Fruit fly (Drosophila melanogaster) whole organism, embryonic: ENCODE results near the gene fru.

ENCODE experiments used
- Ada2b ChIP-seq: fragments of 200-800 bp; sonication (Bioruptor generic); IDR thresholded peaks from 2 replicates; pipeline ENCODE4 v1.3.6; 2022; ENCODE audit warnings: missing biosample characterization, missing genetic modification characterization
- Adf1 ChIP-seq: fragments of 200-800 bp; sonication (Bioruptor generic); IDR thresholded peaks from 2 replicates; pipeline ENCODE4 v1.3.6; 2022; ENCODE audit warnings: missing biosample characterization, missing genetic modification characterization
- Atf6 ChIP-seq: fragments of 200-800 bp; sonication (Bioruptor generic); IDR thresholded peaks from 2 replicates; pipeline ENCODE4 v1.3.6; 2022; ENCODE audit warnings: missing biosample characterization, missing genetic modification characterization
- B-H2 ChIP-seq: fragments of 200-800 bp; sonication (Bioruptor generic); optimal IDR thresholded peaks from 2 replicates; lab custom pipeline; 2018; ENCODE audit warnings: missing biosample characterization, mild to moderate bottlenecking, missing genetic modification characterization
- CG11085 ChIP-seq: fragments of 200-800 bp; sonication (Bioruptor generic); IDR thresholded peaks from 2 replicates; pipeline ENCODE4 v1.3.6; 2022; ENCODE audit warnings: missing biosample characterization, missing genetic modification characterization
- CG11398 ChIP-seq: fragments of 200-800 bp; sonication (Bioruptor generic); optimal IDR thresholded peaks from 2 replicates; lab custom pipeline; 2016; ENCODE audit warnings: missing biosample characterization, missing genetic modification characterization
- CG11695 ChIP-seq: fragments of 200-800 bp; sonication (Bioruptor generic); IDR thresholded peaks from 3 replicates; pipeline ENCODE4 v1.3.6; 2022; ENCODE audit warnings: missing biosample characterization, missing genetic modification characterization
- CG13624 ChIP-seq: fragments of 200-800 bp; sonication (Bioruptor generic); optimal IDR thresholded peaks from 2 replicates; lab custom pipeline; 2016; ENCODE audit warnings: missing biosample characterization, missing genetic modification characterization
- CG15479 ChIP-seq: fragments of 200-800 bp; sonication (Bioruptor generic); optimal IDR thresholded peaks from 3 replicates; lab custom pipeline; 2019; ENCODE audit warnings: missing biosample characterization, mild to moderate bottlenecking, missing genetic modification characterization, moderate library complexity
- CG17385 ChIP-seq: fragments of 200-800 bp; sonication (Bioruptor generic); optimal IDR thresholded peaks from 3 replicates; lab custom pipeline; 2018; ENCODE audit warnings: missing biosample characterization, mild to moderate bottlenecking, missing genetic modification characterization
- CG17568 ChIP-seq: fragments of 200-800 bp; sonication (Bioruptor generic); optimal IDR thresholded peaks from 2 replicates; lab custom pipeline; 2018; ENCODE audit warnings: missing biosample characterization, mild to moderate bottlenecking, missing genetic modification characterization, moderate library complexity
- CG18599 ChIP-seq: fragments of 200-800 bp; sonication (Bioruptor generic); optimal IDR thresholded peaks from 3 replicates; lab custom pipeline; 2017; ENCODE audit warnings: missing biosample characterization, missing genetic modification characterization, mild to moderate bottlenecking, moderate library complexity, missing genetic modification reagents
- CG2712 ChIP-seq: fragments of 200-800 bp; optimal IDR thresholded peaks from 3 replicates; lab custom pipeline; 2019; ENCODE audit warnings: missing biosample characterization, mild to moderate bottlenecking, missing genetic modification characterization, moderate library complexity
- CG2889 ChIP-seq: fragments of 200-800 bp; sonication (Bioruptor generic); IDR thresholded peaks from 3 replicates; pipeline ENCODE4 v1.3.6; 2022; ENCODE audit warnings: missing biosample characterization, missing genetic modification characterization
- CG30020 ChIP-seq: fragments of 200-800 bp; optimal IDR thresholded peaks from 2 replicates; lab custom pipeline; 2019; ENCODE audit warnings: missing biosample characterization, mild to moderate bottlenecking, missing genetic modification characterization, moderate library complexity
- CG31365 ChIP-seq: fragments of 200-800 bp; sonication (Bioruptor generic); optimal IDR thresholded peaks from 2 replicates; lab custom pipeline; 2018; ENCODE audit warnings: missing biosample characterization, mild to moderate bottlenecking, missing genetic modification characterization
- CG3163 ChIP-seq: fragments of 200-800 bp; sonication (Bioruptor generic); optimal IDR thresholded peaks from 3 replicates; lab custom pipeline; 2016; ENCODE audit warnings: missing biosample characterization, missing genetic modification characterization
- CG3995 ChIP-seq: fragments of 200-800 bp; sonication (Bioruptor generic); optimal IDR thresholded peaks from 3 replicates; lab custom pipeline; 2016; ENCODE audit warnings: missing biosample characterization, missing genetic modification characterization
- CG4404 ChIP-seq: fragments of 200-800 bp; sonication (Bioruptor generic); IDR thresholded peaks from 2 replicates; pipeline ENCODE4 v1.3.6; 2022; ENCODE audit warnings: missing biosample characterization, missing genetic modification characterization
- CG4424 ChIP-seq: fragments of 200-800 bp; sonication (Bioruptor generic); optimal IDR thresholded peaks from 3 replicates; lab custom pipeline; 2016; ENCODE audit warnings: missing biosample characterization, missing genetic modification characterization
- CG7556 ChIP-seq: fragments of 200-800 bp; sonication (Bioruptor generic); optimal IDR thresholded peaks from 2 replicates; lab custom pipeline; 2017; ENCODE audit warnings: missing biosample characterization, mild to moderate bottlenecking, missing genetic modification characterization
- CG7745 ChIP-seq: fragments of 200-800 bp; sonication (Bioruptor generic); optimal IDR thresholded peaks from 2 replicates; lab custom pipeline; 2018; ENCODE audit warnings: missing biosample characterization, mild to moderate bottlenecking, missing genetic modification characterization, moderate library complexity
- CG9437 ChIP-seq: fragments of 200-800 bp; sonication (Bioruptor generic); optimal IDR thresholded peaks from 2 replicates; lab custom pipeline; 2018; ENCODE audit warnings: missing biosample characterization, mild to moderate bottlenecking, missing genetic modification characterization
- CHES-1-like ChIP-seq: fragments of 200-800 bp; sonication (Bioruptor generic); optimal IDR thresholded peaks from 2 replicates; lab custom pipeline; 2016; ENCODE audit warnings: missing biosample characterization, missing genetic modification characterization
- Eip74EF ChIP-seq, 2 experiments: fragments of 200-800 bp in 1 of 2; fragments of >200 bp in 1 of 2; sonication (Bioruptor generic) in 1 of 2; optimal IDR thresholded peaks; 2 replicates each; lab custom pipeline; 2017 to 2019; ENCODE audit warnings: missing biosample characterization in 2 of 2, missing genetic modification characterization in 2 of 2, mild to moderate bottlenecking in 1 of 2, moderate library complexity in 1 of 2
- GATAe ChIP-seq: fragments of 200-800 bp; sonication (Bioruptor generic); conservative IDR thresholded peaks from 2 replicates; pipeline ENCODE4 v1.3.6; 2022; ENCODE audit warnings: missing biosample characterization, missing genetic modification characterization
- Kr ChIP-seq: fragments of 200-800 bp; sonication (Bioruptor generic); optimal IDR thresholded peaks from 2 replicates; lab custom pipeline; 2017; ENCODE audit warnings: missing biosample characterization, mild to moderate bottlenecking, missing genetic modification characterization
- MTF-1 ChIP-seq: fragments of 200-800 bp; sonication (Bioruptor generic); optimal IDR thresholded peaks from 2 replicates; lab custom pipeline; 2018; ENCODE audit warnings: missing biosample characterization, mild to moderate bottlenecking, missing genetic modification characterization, borderline replicate concordance
- NfI ChIP-seq: fragments of 200-800 bp; sonication (Bioruptor generic); optimal IDR thresholded peaks from 3 replicates; lab custom pipeline; 2018; ENCODE audit warnings: missing biosample characterization, mild to moderate bottlenecking, missing genetic modification characterization, moderate library complexity
- Side ChIP-seq: fragments of 200-800 bp; sonication (Bioruptor generic); optimal IDR thresholded peaks from 2 replicates; lab custom pipeline; 2016; ENCODE audit warnings: missing biosample characterization, missing genetic modification characterization
- Trl ChIP-seq, 3 experiments: fragments of >200 bp in 2 of 3; fragments of 200-800 bp in 1 of 3; sonication (Bioruptor generic) in 1 of 3; optimal IDR thresholded peaks; 2 replicates in 1 of 3; 3 replicates in 2 of 3; lab custom pipeline; 2016 to 2017; ENCODE audit warnings: missing biosample characterization in 1 of 3, missing genetic modification characterization in 1 of 3
- ase ChIP-seq: fragments of 200-800 bp; sonication (Bioruptor generic); IDR thresholded peaks from 3 replicates; pipeline ENCODE4 v1.3.6; 2022; ENCODE audit warnings: missing biosample characterization, missing genetic modification characterization
- ato ChIP-seq: fragments of 200-800 bp; sonication (Bioruptor generic); IDR thresholded peaks from 2 replicates; pipeline ENCODE4 v1.3.6; 2022; ENCODE audit warnings: missing biosample characterization, missing genetic modification characterization; ENCODE audit not compliant: partially characterized antibody
- btn ChIP-seq: fragments of 200-800 bp; sonication (Bioruptor generic); optimal IDR thresholded peaks from 2 replicates; lab custom pipeline; 2016; ENCODE audit warnings: missing biosample characterization, missing genetic modification characterization
- cato ChIP-seq: fragments of 200-800 bp; sonication (Bioruptor generic); optimal IDR thresholded peaks from 2 replicates; lab custom pipeline; 2016; ENCODE audit warnings: missing biosample characterization, missing genetic modification characterization, borderline replicate concordance
- cwo ChIP-seq: fragments of 200-800 bp; sonication (Bioruptor generic); optimal IDR thresholded peaks from 3 replicates; lab custom pipeline; 2017; ENCODE audit warnings: missing biosample characterization, missing genetic modification characterization, mild to moderate bottlenecking, moderate library complexity, missing genetic modification reagents
- da ChIP-seq: fragments of 200-800 bp; sonication (Bioruptor generic); optimal IDR thresholded peaks from 2 replicates; lab custom pipeline; 2016; ENCODE audit warnings: missing biosample characterization, missing genetic modification characterization
- exex ChIP-seq: fragments of 200-800 bp; sonication (Bioruptor generic); optimal IDR thresholded peaks from 4 replicates; lab custom pipeline; 2018; ENCODE audit warnings: missing biosample characterization, mild to moderate bottlenecking, missing genetic modification characterization, moderate library complexity
- grn ChIP-seq: fragments of 200-800 bp; sonication (Bioruptor generic); optimal IDR thresholded peaks from 3 replicates; lab custom pipeline; 2017; ENCODE audit warnings: missing biosample characterization, missing genetic modification characterization
- lbe ChIP-seq: fragments of 200-800 bp; sonication (Bioruptor generic); optimal IDR thresholded peaks from 2 replicates; lab custom pipeline; 2016; ENCODE audit warnings: missing biosample characterization, mild to moderate bottlenecking, missing genetic modification characterization
- mirr ChIP-seq: fragments of 200-800 bp; sonication (Bioruptor generic); optimal IDR thresholded peaks from 3 replicates; lab custom pipeline; 2018; ENCODE audit warnings: missing biosample characterization, mild to moderate bottlenecking, missing genetic modification characterization
- nom ChIP-seq: fragments of 200-800 bp; sonication (Bioruptor generic); optimal IDR thresholded peaks from 2 replicates; lab custom pipeline; 2017; ENCODE audit warnings: missing biosample characterization, missing genetic modification characterization, mild to moderate bottlenecking, moderate library complexity, missing genetic modification reagents
- p53 ChIP-seq: fragments of 200-800 bp; sonication (Bioruptor generic); optimal IDR thresholded peaks from 2 replicates; lab custom pipeline; 2016; ENCODE audit warnings: missing biosample characterization, missing genetic modification characterization
- pfk ChIP-seq: fragments of 200-800 bp; sonication (Bioruptor generic); optimal IDR thresholded peaks from 2 replicates; lab custom pipeline; 2018; ENCODE audit warnings: missing biosample characterization, mild to moderate bottlenecking, missing genetic modification characterization, moderate library complexity
- repo ChIP-seq: fragments of 200-800 bp; sonication (Bioruptor generic); optimal IDR thresholded peaks from 2 replicates; lab custom pipeline; 2016; ENCODE audit warnings: missing biosample characterization, missing genetic modification characterization
- sug ChIP-seq: fragments of 200-800 bp; optimal IDR thresholded peaks from 2 replicates; lab custom pipeline; 2019; ENCODE audit warnings: missing biosample characterization, mild to moderate bottlenecking, missing genetic modification characterization, moderate library complexity
- tio ChIP-seq: fragments of 200-800 bp; sonication (Bioruptor generic); optimal IDR thresholded peaks from 2 replicates; lab custom pipeline; 2017; ENCODE audit warnings: missing biosample characterization, missing genetic modification characterization, inconsistent platforms
- wor ChIP-seq: fragments of 200-800 bp; sonication (Bioruptor generic); IDR thresholded peaks from 2 replicates; pipeline ENCODE4 v1.3.6; 2022; ENCODE audit warnings: missing biosample characterization, missing genetic modification characterization

fru gene

dm6 chr3R:18456196-18456781, 89.1 kb downstream of the fru start (continued):
- TF ChIP-seq Kr (GFP tag; lab: Kevin White, UChicago) (no peak), CG11085 (GFP tag; lab: Robert Waterston, UW) (0 out of 2 replicates have a peak, but pooled peaks have one; percentile 22), da (GFP tag; lab: Kevin White, UChicago) (no peak), CG7745 (tag; lab: Kevin White, UChicago) (no peak), CG17568 (GFP tag; lab: Kevin White, UChicago) (no peak), Atf6 (peak; percentile 65), NfI (GFP tag; lab: Kevin White, UChicago) (peak; percentile 51), btn (GFP tag; lab: Kevin White, UChicago) (no peak), CG2889 (0 out of 3 replicates have a peak, but pooled peaks have one; percentile 38), CG4404 (GFP tag; lab: Robert Waterston, UW) (no peak), CHES-1-like (GFP tag; lab: Kevin White, UChicago) (peak; percentile 4), CG2712 (tag; lab: Kevin White, UChicago) (no peak), nom (GFP tag; lab: Kevin White, UChicago) (peak; percentile 45), CG9437 (GFP tag; lab: Kevin White, UChicago) (no peak), Ada2b (GFP tag; lab: Robert Waterston, UW) (peak; percentile 63), B-H2 (GFP tag; lab: Kevin White, UChicago) (no peak), CG30020 (tag; lab: Kevin White, UChicago) (no peak), Eip74EF (GFP tag; optimal IDR thresholded peaks at IDR 0.05; lab: Kevin White, UChicago) (no peak), cwo (GFP tag; lab: Kevin White, UChicago) (peak; percentile 30), MTF-1 (no peak), lbe (GFP tag; lab: Kevin White, UChicago) (no peak), CG7556 (GFP tag; lab: Kevin White, UChicago) (no peak), tio (peak; percentile 44), p53 (no peak), ato (GFP tag; lab: Robert Waterston, UW) (no peak), CG4424 (GFP tag; lab: Kevin White, UChicago) (no peak), CG11398 (GFP tag; lab: Kevin White, UChicago) (no peak), CG31365 (tag; lab: Kevin White, UChicago) (no peak), wor (no peak), CG17385 (GFP tag; lab: Kevin White, UChicago) (peak; percentile 22)

- TF ChIP-seq CG15479 (GFP tag; lab: Kevin White, UChicago) = peak; percentile 38
- no peak for TF ChIP-seq repo
- TF ChIP-seq CG13624 (GFP tag; lab: Kevin White, UChicago) = peak; percentile 25
- TF ChIP-seq Trl (optimal IDR thresholded peaks at IDR 0.05; lab: Kevin White, UChicago) = peak in 1 of 2 experiments; percentile 64
- TF ChIP-seq Trl (GFP tag; optimal IDR thresholded peaks at IDR 0.05; lab: Kevin White, UChicago) = no peak
- no peak for TF ChIP-seq cato (GFP tag; lab: Kevin White, UChicago)
- TF ChIP-seq pfk (GFP tag; lab: Kevin White, UChicago) = no peak
- TF ChIP-seq exex = peak; percentile 73
- TF ChIP-seq Side (GFP tag; lab: Kevin White, UChicago) = no peak
- peak; percentile 11 for TF ChIP-seq CG18599 (GFP tag; lab: Kevin White, UChicago)
- TF ChIP-seq CG3163 (GFP tag; lab: Kevin White, UChicago) = peak; percentile 46
- peak; percentile 45 for TF ChIP-seq sug (tag; lab: Kevin White, UChicago)
- peak; percentile 2 for TF ChIP-seq mirr (GFP tag; lab: Kevin White, UChicago)
- peak; percentile 12 for TF ChIP-seq grn (GFP tag; lab: Kevin White, UChicago)
- 0 out of 2 replicates have a peak, but pooled peaks have one; percentile 42 for TF ChIP-seq GATAe (GFP tag; lab: Robert Waterston, UW)
- TF ChIP-seq ase (GFP tag; lab: Robert Waterston, UW) = no peak
- peak; percentile 92 for TF ChIP-seq CG3995 (GFP tag; lab: Kevin White, UChicago)
- TF ChIP-seq Adf1 (GFP tag; lab: Robert Waterston, UW) = peak; percentile 96
- no peak for TF ChIP-seq CG11695 (GFP tag; lab: Robert Waterston, UW)
Observed at dm6 chr3R:18449896-18450637, 95.3 kb downstream of the fru start.
